Worm (Caenorhabditis elegans): ENCODE data around the gene srz-5.

ce11 chrII:3518961-3519544 lies 4.5 kb upstream of the srz-5 start, which contains the start of gene clec-126:
- peak; percentile 43; the same call in 1 of the 2 replicates for TF ChIP-seq set-16 (GFP tag; IDR thresholded peaks at IDR 0.05)
- TF ChIP-seq mdl-1 (tag; optimal IDR thresholded peaks at IDR 0.05), result peak in 1 of 2 experiments; percentile 11
- TF ChIP-seq dve-1 (tag; optimal IDR thresholded peaks at IDR 0.05; ENCODE audit: insufficient read depth), result peak; percentile 99
- peak; percentile 63 for TF ChIP-seq F37D6.2 (tag; optimal IDR thresholded peaks at IDR 0.05)
- TF ChIP-seq lin-29 (GFP tag; IDR thresholded peaks at IDR 0.05), result 0 out of 2 replicates have a peak, but pooled peaks have one; percentile 10
- TF ChIP-seq lin-39 (tag; optimal IDR thresholded peaks at IDR 0.05), result no peak
- no peak for TF ChIP-seq daf-19 (GFP tag; conservative IDR thresholded peaks at IDR 0.05)
- TF ChIP-seq zfp-2 (tag; optimal IDR thresholded peaks at IDR 0.05), result peak; percentile 65
- peak; percentile 82 for TF ChIP-seq nhr-48 (tag; optimal IDR thresholded peaks at IDR 0.05)
